Worm (Caenorhabditis elegans): ENCODE results near the gene ZK697.14.

ce11 chrV:1749053-1749452 is 6.4 kb downstream of the ZK697.14 start, which contains the start of gene ZK697.8:
- TF ChIP-seq ceh-16 (tag; optimal IDR thresholded peaks at IDR 0.05): no peak
- TF ChIP-seq nhr-237 (tag; optimal IDR thresholded peaks at IDR 0.05): no peak
- TF ChIP-seq elt-2 (tag; optimal IDR thresholded peaks at IDR 0.05): no peak
- no peak for TF ChIP-seq ama-1 (optimal IDR thresholded peaks at IDR 0.05)
- no peak for TF ChIP-seq unc-62 (GFP tag; optimal IDR thresholded peaks at IDR 0.05)

All from whole organism, L3 larva.